Fruit fly (Drosophila melanogaster) whole organism, wandering third instar larva: ENCODE data around the gene Tat.

Experiments used
- Abd-B ChIP-seq: fragments of >200 bp; optimal IDR thresholded peaks from 2 replicates; lab custom pipeline; 2017; ENCODE audit warnings: missing biosample characterization, missing genetic modification characterization
- CG32264 ChIP-seq: fragments of 200-800 bp; sonication (Bioruptor generic); optimal IDR thresholded peaks from 2 replicates; lab custom pipeline; 2016; ENCODE audit warnings: missing biosample characterization, missing genetic modification characterization
- CG9705 ChIP-seq: fragments of 200-800 bp; sonication (Bioruptor generic); optimal IDR thresholded peaks from 2 replicates; lab custom pipeline; 2018; ENCODE audit warnings: missing biosample characterization, mild to moderate bottlenecking, missing genetic modification characterization
- CrebA ChIP-seq: fragments of 200-800 bp; sonication (Bioruptor generic); optimal IDR thresholded peaks from 2 replicates; lab custom pipeline; 2016; ENCODE audit warnings: missing biosample characterization, mild to moderate bottlenecking, missing genetic modification characterization, borderline replicate concordance
- Dfd ChIP-seq: fragments of >200 bp; optimal IDR thresholded peaks from 2 replicates; lab custom pipeline; 2017; ENCODE audit warnings: missing biosample characterization, missing genetic modification characterization
- Dif ChIP-seq: fragments of 200-275, 200-300 bp; sonication (Bioruptor generic); optimal IDR thresholded peaks from 2 replicates; lab custom pipeline; 2018; ENCODE audit warnings: missing biosample characterization, missing genetic modification characterization; ENCODE audit not compliant: partially characterized antibody
- GATAd ChIP-seq: sonication (Bioruptor generic); optimal IDR thresholded peaks from 2 replicates; lab custom pipeline; 2016; ENCODE audit warnings: missing biosample characterization, missing genetic modification characterization
- HLH106 ChIP-seq: fragments of 200-800 bp; optimal IDR thresholded peaks from 3 replicates; lab custom pipeline; 2019; ENCODE audit warnings: missing biosample characterization, mild to moderate bottlenecking, missing genetic modification characterization, moderate library complexity
- Hnf4 ChIP-seq: fragments of 200-800 bp; sonication (Bioruptor generic); optimal IDR thresholded peaks from 2 replicates; lab custom pipeline; 2016; ENCODE audit warnings: missing biosample characterization, mild to moderate bottlenecking, missing genetic modification characterization
- Hr83 ChIP-seq: fragments of 200-300 bp; sonication (Bioruptor generic); optimal IDR thresholded peaks from 2 replicates; lab custom pipeline; 2016; ENCODE audit warnings: missing biosample characterization, mild to moderate bottlenecking, missing genetic modification characterization, moderate library complexity; ENCODE audit not compliant: poor library complexity, severe bottlenecking
- Jra ChIP-seq: sonication (Bioruptor generic); optimal IDR thresholded peaks from 2 replicates; lab custom pipeline; 2016; ENCODE audit warnings: missing biosample characterization, missing genetic modification characterization
- Mio ChIP-seq: sonication (Bioruptor generic); optimal IDR thresholded peaks from 2 replicates; lab custom pipeline; 2016; ENCODE audit warnings: missing biosample characterization, missing genetic modification characterization
- Myc ChIP-seq: fragments of >200 bp; optimal IDR thresholded peaks from 2 replicates; lab custom pipeline; 2017
- N ChIP-seq: fragments of >200 bp; optimal IDR thresholded peaks from 2 replicates; lab custom pipeline; 2018; ENCODE audit warnings: missing biosample characterization, missing external identifiers, missing genetic modification characterization
- OdsH ChIP-seq: fragments of 200-800 bp; sonication (Bioruptor generic); optimal IDR thresholded peaks from 2 replicates; lab custom pipeline; 2016; ENCODE audit warnings: missing biosample characterization, mild to moderate bottlenecking, missing genetic modification characterization
- Rel ChIP-seq, 2 experiments: fragments of 200-800 bp; sonication (Bioruptor generic) in 1 of 2; optimal IDR thresholded peaks; 2 replicates in 1 of 2; 3 replicates in 1 of 2; lab custom pipeline; 2016 to 2019; ENCODE audit warnings: mild to moderate bottlenecking in 2 of 2, missing biosample characterization in 2 of 2, missing genetic modification characterization in 2 of 2, moderate library complexity in 1 of 2
- Sp1 ChIP-seq: fragments of 200-800 bp; sonication (Bioruptor generic); optimal IDR thresholded peaks from 3 replicates; lab custom pipeline; 2019; ENCODE audit warnings: missing biosample characterization, mild to moderate bottlenecking, missing genetic modification characterization, moderate library complexity
- Vsx2 ChIP-seq: fragments of 200-300, 225-300 bp; sonication (Bioruptor generic); optimal IDR thresholded peaks from 2 replicates; lab custom pipeline; 2018; ENCODE audit warnings: missing biosample characterization, missing genetic modification characterization; ENCODE audit not compliant: partially characterized antibody
- br ChIP-seq: fragments of 200-800 bp; sonication (Bioruptor generic); optimal IDR thresholded peaks from 2 replicates; lab custom pipeline; 2016; ENCODE audit warnings: missing biosample characterization, missing genetic modification characterization
- brk ChIP-seq: fragments of 200-800 bp; sonication (Bioruptor generic); optimal IDR thresholded peaks from 2 replicates; lab custom pipeline; 2016; ENCODE audit warnings: missing biosample characterization, mild to moderate bottlenecking, missing genetic modification characterization
- dl ChIP-seq, 2 experiments: fragments of 175-275, 200-275 bp in 1 of 2; fragments of 200-275 bp in 1 of 2; sonication (Bioruptor generic); optimal IDR thresholded peaks; lab custom pipeline; 2018; ENCODE audit warnings: mild to moderate bottlenecking in 2 of 2, missing biosample characterization in 2 of 2, missing genetic modification characterization in 2 of 2, moderate library complexity in 2 of 2; ENCODE audit not compliant: partially characterized antibody in 2 of 2, insufficient read depth in 1 of 2
- dmrt93B ChIP-seq: fragments of 200-800 bp; sonication (Bioruptor generic); optimal IDR thresholded peaks from 2 replicates; lab custom pipeline; 2018; ENCODE audit warnings: missing biosample characterization, mild to moderate bottlenecking, missing genetic modification characterization
- dsf ChIP-seq: sonication (Bioruptor generic); optimal IDR thresholded peaks from 2 replicates; lab custom pipeline; 2016; ENCODE audit warnings: missing biosample characterization, missing genetic modification characterization, borderline replicate concordance
- ey ChIP-seq: fragments of 200-800 bp; sonication (Bioruptor generic); optimal IDR thresholded peaks from 2 replicates; lab custom pipeline; 2016; ENCODE audit warnings: missing biosample characterization, missing genetic modification characterization
- foxo ChIP-seq, 2 experiments: fragments of 200-800 bp; sonication (Bioruptor generic); optimal IDR thresholded peaks; 2 replicates in 1 of 2; 3 replicates in 1 of 2; lab custom pipeline; 2016 to 2017; ENCODE audit warnings: missing biosample characterization in 2 of 2, missing genetic modification characterization in 2 of 2
- fru ChIP-seq: fragments of 200-800 bp; sonication (Bioruptor generic); optimal IDR thresholded peaks from 3 replicates; lab custom pipeline; 2016; ENCODE audit warnings: missing biosample characterization, mild to moderate bottlenecking, missing genetic modification characterization
- h ChIP-seq: fragments of 200-800 bp; sonication (Bioruptor generic); optimal IDR thresholded peaks from 3 replicates; lab custom pipeline; 2016; ENCODE audit warnings: missing biosample characterization, mild to moderate bottlenecking, missing genetic modification characterization
- jim ChIP-seq: fragments of 175-275, 200-325 bp; sonication (Bioruptor generic); optimal IDR thresholded peaks from 2 replicates; lab custom pipeline; 2016; ENCODE audit warnings: missing biosample characterization, mild to moderate bottlenecking, missing genetic modification characterization
- lola ChIP-seq: fragments of >200 bp; optimal IDR thresholded peaks from 2 replicates; lab custom pipeline; 2017; ENCODE audit warnings: missing biosample characterization, missing genetic modification characterization
- pan ChIP-seq: fragments of >200 bp; optimal IDR thresholded peaks from 2 replicates; lab custom pipeline; 2017
- psq ChIP-seq: fragments of 200-800 bp; sonication (Bioruptor generic); optimal IDR thresholded peaks from 3 replicates; lab custom pipeline; 2017; ENCODE audit warnings: missing biosample characterization, mild to moderate bottlenecking, missing genetic modification characterization, moderate library complexity
- rgr ChIP-seq: fragments of 200-800 bp; sonication (Bioruptor generic); optimal IDR thresholded peaks from 3 replicates; lab custom pipeline; 2016; ENCODE audit warnings: missing biosample characterization, mild to moderate bottlenecking, missing genetic modification characterization
- sage ChIP-seq: fragments of 200-800 bp; sonication (Bioruptor generic); optimal IDR thresholded peaks from 2 replicates; lab custom pipeline; 2016; ENCODE audit warnings: missing biosample characterization, mild to moderate bottlenecking, missing genetic modification characterization
- sv ChIP-seq: fragments of 200-800 bp; sonication (Bioruptor generic); optimal IDR thresholded peaks from 3 replicates; lab custom pipeline; 2016; ENCODE audit warnings: missing biosample characterization, missing genetic modification characterization
- tai ChIP-seq: sonication (Bioruptor generic); optimal IDR thresholded peaks from 2 replicates; lab custom pipeline; 2016; ENCODE audit warnings: missing biosample characterization, missing genetic modification characterization
- usp ChIP-seq: fragments of >200 bp; optimal IDR thresholded peaks from 2 replicates; lab custom pipeline; 2017; ENCODE audit warnings: missing biosample characterization, missing genetic modification characterization
- woc ChIP-seq: sonication (Bioruptor generic); optimal IDR thresholded peaks from 2 replicates; lab custom pipeline; 2016; ENCODE audit warnings: missing biosample characterization, mild to moderate bottlenecking, missing genetic modification characterization

Tat gene

dm6 chrX:14227043-14227442, 34.0 kb upstream of the Tat start:
- TF ChIP-seq ey (GFP tag; lab: Kevin White, UChicago), result no peak
- no peak for TF ChIP-seq Mio (GFP tag; lab: Kevin White, UChicago)
- no peak for TF ChIP-seq foxo (GFP tag; optimal IDR thresholded peaks at IDR 0.05; lab: Kevin White, UChicago)
- TF ChIP-seq psq (GFP tag; lab: Kevin White, UChicago), result no peak

DNA sequence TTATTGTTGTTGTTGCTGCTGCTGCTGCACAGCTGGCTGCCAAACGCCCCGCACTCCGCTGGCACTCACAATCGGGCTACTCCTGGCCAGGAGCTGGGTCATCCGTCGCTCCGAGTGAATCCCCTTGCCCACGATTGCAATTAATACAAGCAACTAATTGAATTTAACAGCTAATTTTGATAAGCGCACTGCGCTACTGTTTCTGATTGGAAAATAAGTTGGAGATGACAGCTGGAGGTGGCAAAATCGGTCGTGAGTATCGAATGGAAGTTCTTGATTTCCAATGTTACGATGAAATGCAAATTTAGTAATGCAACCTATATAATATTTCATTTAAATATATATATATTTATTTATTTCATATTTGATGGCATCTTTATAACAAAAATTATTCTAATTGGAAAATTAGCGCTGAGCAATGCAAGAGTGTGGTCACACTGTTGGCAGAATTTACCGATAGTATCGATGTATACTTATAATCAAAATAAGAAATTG, 27.1 kb upstream of the Tat start, which contains the start of gene CG42271:
Gene CG42271 (minus strand): TSS at position 224 of the 495 bp plus-strand sequence.
- peak; percentile 12 for TF ChIP-seq rgr (GFP tag; lab: Kevin White, UChicago)
- no peak for TF ChIP-seq tai (GFP tag; lab: Kevin White, UChicago)
- TF ChIP-seq Rel (GFP tag; optimal IDR thresholded peaks at IDR 0.05; lab: Kevin White, UChicago), result no peak
- TF ChIP-seq Rel (tag; optimal IDR thresholded peaks at IDR 0.05; lab: Kevin White, UChicago), result peak; percentile 86
- no peak for TF ChIP-seq N (GFP tag; lab: Kevin White, UChicago)
- no peak for TF ChIP-seq CrebA
- no peak for TF ChIP-seq h (GFP tag; lab: Kevin White, UChicago)
- TF ChIP-seq CG9705 (GFP tag; lab: Kevin White, UChicago), result peak; percentile 21
- TF ChIP-seq Mio (GFP tag; lab: Kevin White, UChicago), result no peak
- TF ChIP-seq usp (GFP tag; lab: Kevin White, UChicago), result no peak
- TF ChIP-seq Vsx2, result no peak
- no peak for TF ChIP-seq CG32264 (GFP tag; lab: Kevin White, UChicago)
- TF ChIP-seq Abd-B, result no peak
- peak; percentile 22 for TF ChIP-seq psq (GFP tag; lab: Kevin White, UChicago)
- no peak for TF ChIP-seq lola (GFP tag; lab: Kevin White, UChicago)
- TF ChIP-seq br (GFP tag; lab: Kevin White, UChicago), result no peak
- TF ChIP-seq Dif (GFP tag; lab: Kevin White, UChicago), result no peak
- TF ChIP-seq ey (GFP tag; lab: Kevin White, UChicago), result no peak
- no peak for TF ChIP-seq Myc (lab: Kevin White, UChicago)
- peak; percentile 33 for TF ChIP-seq Sp1 (GFP tag; lab: Kevin White, UChicago)
- TF ChIP-seq sage (GFP tag; lab: Kevin White, UChicago), result no peak
- TF ChIP-seq dmrt93B (GFP tag; lab: Kevin White, UChicago), result no peak
- TF ChIP-seq foxo (GFP tag; optimal IDR thresholded peaks at IDR 0.05; lab: Kevin White, UChicago), result peak in 1 of 2 experiments; percentile 44
- peak; percentile 6 for TF ChIP-seq GATAd (GFP tag; lab: Kevin White, UChicago)
- no peak for TF ChIP-seq dsf (GFP tag; lab: Kevin White, UChicago)
- TF ChIP-seq HLH106 (tag; lab: Kevin White, UChicago), result peak; percentile 58

- TF ChIP-seq lola (GFP tag; lab: Kevin White, UChicago), result no peak
- no peak for TF ChIP-seq tai (GFP tag; lab: Kevin White, UChicago)
Measured at dm6 chrX:14234468-14234867, 26.6 kb upstream of the Tat start.

DNA sequence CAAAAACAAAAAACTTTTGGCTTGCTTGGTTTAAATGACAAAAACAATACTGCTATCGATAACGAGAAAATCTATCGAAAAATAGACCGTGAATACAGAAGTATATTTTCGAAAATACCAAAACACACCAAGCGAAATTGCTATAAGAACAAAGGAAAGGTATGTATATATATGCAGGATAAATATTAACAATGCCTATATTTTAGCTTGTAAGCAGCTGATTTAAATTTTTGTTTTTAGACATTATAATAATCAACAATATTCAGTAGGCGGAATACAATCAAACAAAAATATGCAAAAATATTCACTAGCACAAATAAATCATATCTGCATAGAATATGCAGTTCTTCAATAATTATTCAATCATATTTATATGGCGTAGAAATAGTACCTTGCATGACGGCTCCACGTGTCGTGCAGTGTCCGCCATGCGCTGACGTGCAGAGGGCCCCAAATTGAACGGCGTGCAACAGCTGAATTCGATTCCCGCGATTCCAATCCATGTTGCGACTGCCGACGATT, 23.1 kb upstream of the Tat start, which contains the start of the genes Fbxl4 and Dus2:
Gene Fbxl4 (minus strand): TSS at position 51 of the 522 bp plus-strand sequence.
Gene Dus2 (plus strand): TSS at position 116 of the 522 bp plus-strand sequence.
- peak; percentile 27 for TF ChIP-seq Mio (GFP tag; lab: Kevin White, UChicago)
- TF ChIP-seq CrebA, result no peak
- TF ChIP-seq N (GFP tag; lab: Kevin White, UChicago), result no peak
- TF ChIP-seq dl (GFP tag; optimal IDR thresholded peaks at IDR 0.05; lab: Kevin White, UChicago; ENCODE audit: insufficient read depth in 1 of 2, partially characterized antibody in 2 of 2), result peak in 1 of 2 experiments; percentile 68
- TF ChIP-seq usp (GFP tag; lab: Kevin White, UChicago), result no peak
- TF ChIP-seq Hnf4, result no peak
- TF ChIP-seq Myc (lab: Kevin White, UChicago), result peak; percentile 46
- peak; percentile 88 for TF ChIP-seq ey (GFP tag; lab: Kevin White, UChicago)
- TF ChIP-seq fru (GFP tag; lab: Kevin White, UChicago), result peak; percentile 92
- peak; percentile 89 for TF ChIP-seq h (GFP tag; lab: Kevin White, UChicago)
- peak; percentile 94 for TF ChIP-seq sv (GFP tag; lab: Kevin White, UChicago)
- TF ChIP-seq GATAd (GFP tag; lab: Kevin White, UChicago), result peak; percentile 71
- TF ChIP-seq rgr (GFP tag; lab: Kevin White, UChicago), result peak; percentile 85
- TF ChIP-seq Vsx2, result peak; percentile 99
- no peak for TF ChIP-seq brk (GFP tag; lab: Kevin White, UChicago)
- TF ChIP-seq dsf (GFP tag; lab: Kevin White, UChicago), result no peak
- peak; percentile 88 for TF ChIP-seq CG9705 (GFP tag; lab: Kevin White, UChicago)
- TF ChIP-seq foxo (GFP tag; optimal IDR thresholded peaks at IDR 0.05; lab: Kevin White, UChicago), result peak in 1 of 2 experiments; percentile 94
- TF ChIP-seq woc (GFP tag; lab: Kevin White, UChicago), result peak; percentile 90
- no peak for TF ChIP-seq pan (lab: Kevin White, UChicago)
- no peak for TF ChIP-seq Hr83 (GFP tag; lab: Kevin White, UChicago)
- no peak for TF ChIP-seq Rel (GFP tag; optimal IDR thresholded peaks at IDR 0.05; lab: Kevin White, UChicago)
- peak; percentile 56 for TF ChIP-seq Rel (tag; optimal IDR thresholded peaks at IDR 0.05; lab: Kevin White, UChicago)
- no peak for TF ChIP-seq jim (GFP tag; lab: Kevin White, UChicago)
- peak; percentile 89 for TF ChIP-seq HLH106 (tag; lab: Kevin White, UChicago)
- peak; percentile 62 for TF ChIP-seq CG32264 (GFP tag; lab: Kevin White, UChicago)
- no peak for TF ChIP-seq Abd-B
- TF ChIP-seq Dif (GFP tag; lab: Kevin White, UChicago), result peak; percentile 98
- peak; percentile 82 for TF ChIP-seq psq (GFP tag; lab: Kevin White, UChicago)
- no peak for TF ChIP-seq Dfd (GFP tag; lab: Kevin White, UChicago)
- peak; percentile 77 for TF ChIP-seq OdsH (GFP tag; lab: Kevin White, UChicago)
- TF ChIP-seq Sp1 (GFP tag; lab: Kevin White, UChicago), result peak; percentile 70
- no peak for TF ChIP-seq lola (GFP tag; lab: Kevin White, UChicago)
- TF ChIP-seq tai (GFP tag; lab: Kevin White, UChicago), result no peak
- peak; percentile 80 for TF ChIP-seq Jra (GFP tag; lab: Kevin White, UChicago)
- TF ChIP-seq dmrt93B (GFP tag; lab: Kevin White, UChicago), result peak; percentile 86
